Fruit fly (Drosophila melanogaster): ENCODE results near the gene SCCRO.

DNA sequence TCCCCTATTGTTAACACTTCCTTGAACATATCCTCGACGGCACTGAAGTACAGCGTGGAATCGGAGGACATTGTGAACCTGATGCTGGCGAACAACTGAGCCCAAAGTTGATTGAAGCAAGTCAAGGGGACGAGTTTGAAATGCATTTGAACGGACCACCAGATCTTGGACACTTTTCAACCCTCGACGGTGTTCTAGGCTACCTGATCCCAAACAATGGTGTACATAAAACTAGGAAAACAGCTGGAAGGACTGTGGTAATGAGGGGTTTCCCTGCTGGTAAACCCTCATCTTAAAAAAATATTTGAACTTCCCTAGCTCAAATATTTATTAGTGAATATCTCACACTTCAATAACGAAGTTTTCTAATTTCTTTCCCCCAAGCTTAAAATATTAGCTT, 46.3 kb upstream of the SCCRO start, which contains the start of gene CG13454:
- TF ChIP-seq cnc (optimal IDR thresholded peaks at IDR 0.05) (no peak), cic (GFP tag; optimal IDR thresholded peaks at IDR 0.05) (no peak), CG7045 (GFP tag; optimal IDR thresholded peaks at IDR 0.05) (no peak), Hr96 (GFP tag; optimal IDR thresholded peaks at IDR 0.05) (no peak), pad (GFP tag; optimal IDR thresholded peaks at IDR 0.05) (no peak), Crg-1 (GFP tag; optimal IDR thresholded peaks at IDR 0.05) (no peak), CG12768 (GFP tag; optimal IDR thresholded peaks at IDR 0.05) (no peak), kay (GFP tag; ENCODE audit: borderline replicate concordance) (no peak), Clk (GFP tag; optimal IDR thresholded peaks at IDR 0.05) (no peak), CG33017 (tag; optimal IDR thresholded peaks at IDR 0.05) (no peak)

Data from whole organism, adult.